Worm (Caenorhabditis elegans) whole organism, young adult: Measurements from ENCODE around the gene imp-2.

Experiments used
- C17E4.6 ChIP-seq: fragments of 200-800 bp; sonication (Bioruptor generic); IDR thresholded peaks from 2 replicates; pipeline ENCODE4 v1.3.6; 2022; ENCODE audit warnings: missing genetic modification reagents, missing genetic modification characterization, missing compliant biosample characterization
- F22D6.2 ChIP-seq: sonication (generic microtip); optimal IDR thresholded peaks from 2 replicates; lab custom pipeline; 2016; ENCODE audit warnings: mild to moderate bottlenecking, missing genetic modification characterization, missing compliant biosample characterization
- F23B12.7 ChIP-seq: sonication (generic microtip); optimal IDR thresholded peaks from 2 replicates; lab custom pipeline; 2017; ENCODE audit warnings: missing genetic modification characterization, mild to moderate bottlenecking, missing compliant biosample characterization, antibody characterized with exemption, moderate library complexity; ENCODE audit not compliant: insufficient read depth
- F52B5.7 ChIP-seq: sonication (generic microtip); optimal IDR thresholded peaks from 2 replicates; lab custom pipeline; 2016; ENCODE audit warnings: mild to moderate bottlenecking, missing genetic modification characterization, missing compliant biosample characterization
- F55B11.4 ChIP-seq: sonication (generic microtip); optimal IDR thresholded peaks from 2 replicates; lab custom pipeline; 2016; ENCODE audit warnings: missing compliant biosample characterization, missing genetic modification characterization, borderline replicate concordance; ENCODE audit not compliant: insufficient read depth
- F57A8.1 ChIP-seq: fragments of 200-800 bp; sonication (Bioruptor generic); optimal IDR thresholded peaks from 2 replicates; lab custom pipeline; 2018; ENCODE audit warnings: mild to moderate bottlenecking, missing genetic modification characterization, moderate library complexity, missing compliant biosample characterization
- T07F8.4 ChIP-seq: sonication (generic microtip); optimal IDR thresholded peaks from 2 replicates; lab custom pipeline; 2016; ENCODE audit warnings: mild to moderate bottlenecking, missing genetic modification characterization, moderate library complexity, missing compliant biosample characterization
- Y53G8AR.9 ChIP-seq: fragments of 200-800 bp; sonication (Bioruptor generic); conservative IDR thresholded peaks from 2 replicates; pipeline ENCODE4 v1.3.6; 2022; ENCODE audit warnings: missing genetic modification reagents, missing genetic modification characterization, missing compliant biosample characterization
- akir-1 ChIP-seq: fragments of 200-800 bp; sonication (Bioruptor generic); optimal IDR thresholded peaks from 2 replicates; lab custom pipeline; 2018; ENCODE audit warnings: mild to moderate bottlenecking, missing genetic modification characterization, moderate library complexity, missing compliant biosample characterization
- attf-3 ChIP-seq: fragments of 200-800 bp; sonication (Bioruptor generic); conservative IDR thresholded peaks from 2 replicates; pipeline ENCODE4 v1.3.6; 2022; ENCODE audit warnings: missing genetic modification reagents, missing genetic modification characterization, missing compliant biosample characterization
- attf-6 ChIP-seq: fragments of 200-800 bp; sonication (Bioruptor generic); IDR thresholded peaks from 2 replicates; pipeline ENCODE4 v1.3.6; 2022; ENCODE audit warnings: missing genetic modification reagents, missing genetic modification characterization, missing compliant biosample characterization
- bed-1 ChIP-seq: fragments of 200-800 bp; sonication (Bioruptor generic); IDR thresholded peaks from 2 replicates; pipeline ENCODE4 v1.3.6; 2022; ENCODE audit warnings: missing genetic modification reagents, missing genetic modification characterization, missing compliant biosample characterization
- bed-2 ChIP-seq: fragments of 200-800 bp; sonication (Bioruptor generic); IDR thresholded peaks from 2 replicates; pipeline ENCODE4 v1.3.6; 2022; ENCODE audit warnings: missing genetic modification reagents, missing genetic modification characterization, missing compliant biosample characterization
- cebp-1 ChIP-seq, 2 experiments: fragments of 200-800 bp in 1 of 2; sonication (Bioruptor generic) in 1 of 2; sonication (generic microtip) in 1 of 2; IDR thresholded peaks in 1 of 2; optimal IDR thresholded peaks in 1 of 2; 2 replicates each; pipeline versions ENCODE4 v1.3.6 to Lab custom; 2017 to 2022; ENCODE audit warnings: missing compliant biosample characterization in 2 of 2, missing genetic modification characterization in 2 of 2, mild to moderate bottlenecking in 1 of 2, missing genetic modification reagents in 1 of 2, moderate library complexity in 1 of 2
- cebp-2 ChIP-seq: fragments of 200-800 bp; sonication (Bioruptor generic); IDR thresholded peaks from 2 replicates; pipeline ENCODE4 v1.3.6; 2022; ENCODE audit warnings: missing genetic modification characterization, missing compliant biosample characterization
- ceh-27 ChIP-seq: fragments of 200-800 bp; sonication (Bioruptor generic); optimal IDR thresholded peaks from 2 replicates; lab custom pipeline; 2018; ENCODE audit warnings: mild to moderate bottlenecking, missing genetic modification characterization, moderate library complexity, missing compliant biosample characterization
- ceh-58 ChIP-seq: fragments of 200-800 bp; sonication (Bioruptor generic); IDR thresholded peaks from 2 replicates; pipeline ENCODE4 v1.3.6; 2022; ENCODE audit warnings: missing genetic modification characterization, missing compliant biosample characterization
- die-1 ChIP-seq: sonication (generic microtip); optimal IDR thresholded peaks from 2 replicates; lab custom pipeline; 2016; ENCODE audit warnings: missing genotype, mild to moderate bottlenecking, missing genetic modification characterization, missing compliant biosample characterization
- dpff-1 ChIP-seq: sonication (generic microtip); optimal IDR thresholded peaks from 2 replicates; lab custom pipeline; 2017; ENCODE audit warnings: mild to moderate bottlenecking, missing genetic modification characterization, missing compliant biosample characterization
- dpl-1 ChIP-seq: fragments of 150-350 bp; optimal IDR thresholded peaks from 2 replicates; lab custom pipeline; 2014; ENCODE audit warnings: missing biosample characterization, missing genetic modification reagents, missing genetic modification characterization
- efl-1 ChIP-seq: fragments of 150-350 bp; optimal IDR thresholded peaks from 2 replicates; lab custom pipeline; 2014; ENCODE audit warnings: missing biosample characterization, missing genetic modification reagents, missing genetic modification characterization
- egrh-3 ChIP-seq: fragments of 200-800 bp; sonication (Bioruptor generic); IDR thresholded peaks from 2 replicates; pipeline ENCODE4 v1.3.6; 2022; ENCODE audit warnings: missing genetic modification reagents, missing genetic modification characterization, missing compliant biosample characterization
- ets-4 ChIP-seq: fragments of 200-800 bp; sonication (Bioruptor generic); optimal IDR thresholded peaks from 2 replicates; lab custom pipeline; 2018; ENCODE audit warnings: mild to moderate bottlenecking, missing genetic modification characterization, missing compliant biosample characterization
- him-1 ChIP-seq: sonication (generic microtip); optimal IDR thresholded peaks from 2 replicates; lab custom pipeline; 2016; ENCODE audit warnings: missing genotype, missing genetic modification reagents, missing genetic modification characterization, missing compliant biosample characterization
- lag-1 ChIP-seq: fragments of 200-800 bp; sonication (Bioruptor generic); IDR thresholded peaks from 2 replicates; pipeline ENCODE4 v1.3.6; 2022; ENCODE audit warnings: missing genetic modification reagents, missing genetic modification characterization, missing compliant biosample characterization
- let-607 ChIP-seq, 2 experiments: fragments of 200-800 bp in 1 of 2; sonication (Bioruptor generic) in 1 of 2; sonication (generic microtip) in 1 of 2; optimal IDR thresholded peaks; 2 replicates each; lab custom pipeline; 2016 to 2018; ENCODE audit warnings: mild to moderate bottlenecking in 2 of 2, missing compliant biosample characterization in 2 of 2, missing genetic modification characterization in 2 of 2, moderate library complexity in 2 of 2, missing genotype in 1 of 2
- lin-26 ChIP-seq: fragments of 200-800 bp; sonication (Bioruptor generic); IDR thresholded peaks from 2 replicates; pipeline ENCODE4 v1.3.6; 2022; ENCODE audit warnings: missing genetic modification reagents, missing genetic modification characterization, missing compliant biosample characterization
- lin-35 ChIP-seq, 3 experiments: fragments of 150-350 bp in 2 of 3; sonication (generic microtip) in 1 of 3; optimal IDR thresholded peaks; 2 replicates each; lab custom pipeline; 2014 to 2018; ENCODE audit warnings: missing biosample characterization in 3 of 3, missing genetic modification characterization in 3 of 3, missing genetic modification reagents in 3 of 3
- lir-1 ChIP-seq: fragments of 200-800 bp; sonication (Bioruptor generic); conservative IDR thresholded peaks from 2 replicates; pipeline ENCODE4 v1.3.6; 2022; ENCODE audit warnings: missing genetic modification reagents, missing genetic modification characterization, missing compliant biosample characterization
- lsl-1 ChIP-seq: fragments of 200-800 bp; sonication (Bioruptor generic); optimal IDR thresholded peaks from 2 replicates; lab custom pipeline; 2018; ENCODE audit warnings: mild to moderate bottlenecking, missing genetic modification characterization, moderate library complexity, missing compliant biosample characterization
- lsy-27 ChIP-seq: sonication (generic microtip); optimal IDR thresholded peaks from 2 replicates; lab custom pipeline; 2017; ENCODE audit warnings: missing genetic modification characterization, mild to moderate bottlenecking, missing compliant biosample characterization, antibody characterized with exemption, missing genotype, borderline replicate concordance; ENCODE audit not compliant: insufficient read depth
- madf-6 ChIP-seq: fragments of 200-800 bp; sonication (Bioruptor generic); IDR thresholded peaks from 2 replicates; pipeline ENCODE4 v1.3.6; 2022; ENCODE audit warnings: missing genetic modification reagents, missing genetic modification characterization, missing compliant biosample characterization
- madf-8 ChIP-seq: fragments of 200-800 bp; sonication (Bioruptor generic); conservative IDR thresholded peaks from 2 replicates; pipeline ENCODE4 v1.3.6; 2022; ENCODE audit warnings: missing genetic modification reagents, missing genetic modification characterization, missing compliant biosample characterization
- mcd-1 ChIP-seq: fragments of 200-800 bp; sonication (Bioruptor generic); IDR thresholded peaks from 2 replicates; pipeline ENCODE4 v1.3.6; 2022; ENCODE audit warnings: missing genetic modification reagents, missing genetic modification characterization, missing compliant biosample characterization
- nfya-2 ChIP-seq: fragments of 200-800 bp; sonication (Bioruptor generic); IDR thresholded peaks from 2 replicates; pipeline ENCODE4 v1.3.6; 2022; ENCODE audit warnings: missing genetic modification reagents, missing genetic modification characterization, missing compliant biosample characterization
- nfyb-1 ChIP-seq: fragments of 200-800 bp; sonication (Bioruptor generic); IDR thresholded peaks from 2 replicates; pipeline ENCODE4 v1.3.6; 2022; ENCODE audit warnings: missing genetic modification reagents, missing genetic modification characterization, missing compliant biosample characterization
- nhr-120 ChIP-seq: fragments of 200-800 bp; sonication (Bioruptor generic); IDR thresholded peaks from 2 replicates; pipeline ENCODE4 v1.3.6; 2022; ENCODE audit warnings: missing genetic modification characterization, missing compliant biosample characterization
- nhr-179 ChIP-seq: sonication (generic microtip); optimal IDR thresholded peaks from 2 replicates; lab custom pipeline; 2016; ENCODE audit warnings: mild to moderate bottlenecking, missing genetic modification characterization, missing compliant biosample characterization
- nhr-27 ChIP-seq: fragments of 200-800 bp; sonication (Bioruptor generic); optimal IDR thresholded peaks from 2 replicates; lab custom pipeline; 2018; ENCODE audit warnings: mild to moderate bottlenecking, missing genetic modification characterization, moderate library complexity, missing compliant biosample characterization
- nhr-90 ChIP-seq: sonication (generic microtip); optimal IDR thresholded peaks from 2 replicates; lab custom pipeline; 2016; ENCODE audit warnings: missing genotype, mild to moderate bottlenecking, missing genetic modification characterization, missing compliant biosample characterization
- snpc-4 ChIP-seq, 5 experiments: fragments of 150-350 bp in 1 of 5; sonication (generic microtip) in 4 of 5; optimal IDR thresholded peaks; 2 replicates each; lab custom pipeline; 2014 to 2018; ENCODE audit warnings: missing genetic modification characterization in 5 of 5, missing biosample characterization in 3 of 5, antibody characterized with exemption in 2 of 5, mild to moderate bottlenecking in 2 of 5, missing compliant biosample characterization in 2 of 5, missing genotype in 2 of 5, moderate library complexity in 2 of 5, missing genetic modification reagents in 1 of 5
- tbp1 ChIP-seq: fragments of 200-800 bp; sonication (Bioruptor generic); optimal IDR thresholded peaks from 2 replicates; lab custom pipeline; 2018; ENCODE audit warnings: mild to moderate bottlenecking, missing genetic modification characterization, missing compliant biosample characterization
- tlf-1 ChIP-seq: fragments of 200-800 bp; sonication (Bioruptor generic); optimal IDR thresholded peaks from 2 replicates; lab custom pipeline; 2018; ENCODE audit warnings: mild to moderate bottlenecking, missing genetic modification characterization, missing compliant biosample characterization
- xnd-1 ChIP-seq: sonication (generic microtip); optimal IDR thresholded peaks from 2 replicates; lab custom pipeline; 2016; ENCODE audit warnings: missing genotype, missing genetic modification reagents, missing genetic modification characterization, missing compliant biosample characterization
- zfh-2 ChIP-seq: fragments of 200-800 bp; sonication (Bioruptor generic); conservative IDR thresholded peaks from 2 replicates; pipeline ENCODE4 v1.3.6; 2022; ENCODE audit warnings: missing genetic modification reagents, missing genetic modification characterization, missing compliant biosample characterization
- ztf-22 ChIP-seq: fragments of 200-800 bp; sonication (Bioruptor generic); optimal IDR thresholded peaks from 2 replicates; lab custom pipeline; 2018; ENCODE audit warnings: mild to moderate bottlenecking, missing genetic modification characterization, moderate library complexity, missing compliant biosample characterization

The imp-2 gene

DNA sequence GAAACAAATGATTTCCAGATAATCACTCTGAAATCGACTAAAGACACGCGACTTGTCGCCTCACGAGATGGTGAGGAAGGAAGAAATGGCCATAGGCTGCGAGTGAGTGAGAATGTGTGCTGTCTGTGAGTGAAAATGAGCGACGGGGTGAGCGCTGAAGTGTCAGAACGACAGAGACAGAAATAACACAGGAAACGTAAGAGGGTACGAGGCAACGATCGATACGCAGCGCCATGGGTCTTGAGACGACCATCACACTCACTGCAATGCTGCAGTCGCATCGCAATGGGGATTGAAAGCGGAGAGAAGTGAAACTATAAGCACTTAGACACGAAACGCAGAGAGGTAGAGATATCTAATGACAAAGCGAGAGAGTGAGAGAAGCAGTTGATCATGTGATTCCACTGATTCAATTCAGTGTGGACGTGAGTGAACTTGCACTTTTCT is 35.9 kb downstream of the imp-2 start (continued):
- TF ChIP-seq attf-6 (GFP tag; lab: Robert Waterston, UW) (peak; percentile 13; the same call in 1 of the 2 replicates), cebp-1 (GFP tag; IDR thresholded peaks at IDR 0.05; lab: Robert Waterston, UW) (0 out of 2 replicates have a peak, but pooled peaks have one; percentile 56), cebp-1 (tag; optimal IDR thresholded peaks at IDR 0.05; lab: Kevin White, UChicago) (peak; percentile 92), efl-1 (GFP tag; lab: Kevin White, UChicago) (no peak), lsy-27 (no peak), nhr-120 (no peak), F22D6.2 (tag; lab: Kevin White, UChicago) (peak; percentile 64), Y53G8AR.9 (no peak), dpff-1 (no peak), nhr-90 (tag; lab: Kevin White, UChicago) (peak; percentile 74), snpc-4 (GFP tag; optimal IDR thresholded peaks at IDR 0.05; lab: Kevin White, UChicago) (no peak), snpc-4 (tag; optimal IDR thresholded peaks at IDR 0.05; lab: Kevin White, UChicago) (peak; percentile 47 to 73 (median 58)), ets-4 (peak; percentile 73), bed-1 (GFP tag; lab: Robert Waterston, UW) (no peak), F52B5.7 (tag; lab: Kevin White, UChicago) (peak; percentile 11), die-1 (peak; percentile 70), nhr-179 (tag; lab: Kevin White, UChicago) (no peak), F57A8.1 (GFP tag; lab: Kevin White, UChicago) (no peak), cebp-2 (GFP tag; lab: Robert Waterston, UW) (no peak), ceh-58 (GFP tag; lab: Robert Waterston, UW) (no peak), nfyb-1 (GFP tag; lab: Robert Waterston, UW) (peak; percentile 90), lir-1 (GFP tag; lab: Robert Waterston, UW) (peak; percentile 97), madf-8 (GFP tag; lab: Robert Waterston, UW) (no peak), him-1 (tag; lab: Kevin White, UChicago) (no peak), attf-3 (GFP tag; lab: Robert Waterston, UW) (no peak), zfh-2 (GFP tag; lab: Robert Waterston, UW) (peak; percentile 95), xnd-1 (no peak), C17E4.6 (GFP tag; lab: Robert Waterston, UW) (0 out of 2 replicates have a peak, but pooled peaks have one; percentile 41), F55B11.4 (tag; lab: Kevin White, UChicago) (no peak), tlf-1 (GFP tag; lab: Kevin White, UChicago) (peak; percentile 81), lsl-1 (no peak), tbp1 (GFP tag; lab: Kevin White, UChicago) (peak; percentile 65), mcd-1 (GFP tag; lab: Robert Waterston, UW) (peak; percentile 82), egrh-3 (GFP tag; lab: Robert Waterston, UW) (no peak), ceh-27 (GFP tag; lab: Kevin White, UChicago) (peak; percentile 90), nhr-27 (tag; lab: Kevin White, UChicago) (no peak), madf-6 (GFP tag; lab: Robert Waterston, UW) (peak; percentile 12; the same call in 1 of the 2 replicates), F23B12.7 (peak; percentile 27), lin-35 (GFP tag; optimal IDR thresholded peaks at IDR 0.05; lab: Kevin White, UChicago) (peak in 1 of 3 experiments; percentile 87), bed-2 (GFP tag; lab: Robert Waterston, UW) (peak; percentile 30; the same call in 1 of the 2 replicates), lin-26 (peak; percentile 69; the same call in 1 of the 2 replicates), lag-1 (GFP tag; lab: Robert Waterston, UW) (no peak), ztf-22 (GFP tag; lab: Kevin White, UChicago) (peak; percentile 81), akir-1 (peak; percentile 51), nfya-2 (GFP tag; lab: Robert Waterston, UW) (no peak), T07F8.4 (peak; percentile 59), let-607 (tag; optimal IDR thresholded peaks at IDR 0.05; lab: Kevin White, UChicago) (peak; percentile 85 to 87), dpl-1 (no peak)
